Fruit fly (Drosophila melanogaster) whole organism, wandering third instar larva: Measurements from ENCODE around the gene Cpr72Eb.

Source experiments
- Abd-B ChIP-seq: fragments of >200 bp; optimal IDR thresholded peaks from 2 replicates; lab custom pipeline; 2017; ENCODE audit warnings: missing biosample characterization, missing genetic modification characterization
- CG32264 ChIP-seq: fragments of 200-800 bp; sonication (Bioruptor generic); optimal IDR thresholded peaks from 2 replicates; lab custom pipeline; 2016; ENCODE audit warnings: missing biosample characterization, missing genetic modification characterization
- CG9705 ChIP-seq: fragments of 200-800 bp; sonication (Bioruptor generic); optimal IDR thresholded peaks from 2 replicates; lab custom pipeline; 2018; ENCODE audit warnings: missing biosample characterization, mild to moderate bottlenecking, missing genetic modification characterization
- CrebA ChIP-seq: fragments of 200-800 bp; sonication (Bioruptor generic); optimal IDR thresholded peaks from 2 replicates; lab custom pipeline; 2016; ENCODE audit warnings: missing biosample characterization, mild to moderate bottlenecking, missing genetic modification characterization, borderline replicate concordance
- Dfd ChIP-seq: fragments of >200 bp; optimal IDR thresholded peaks from 2 replicates; lab custom pipeline; 2017; ENCODE audit warnings: missing biosample characterization, missing genetic modification characterization
- Dif ChIP-seq: fragments of 200-275, 200-300 bp; sonication (Bioruptor generic); optimal IDR thresholded peaks from 2 replicates; lab custom pipeline; 2018; ENCODE audit warnings: missing biosample characterization, missing genetic modification characterization; ENCODE audit not compliant: partially characterized antibody
- HLH106 ChIP-seq: fragments of 200-800 bp; optimal IDR thresholded peaks from 3 replicates; lab custom pipeline; 2019; ENCODE audit warnings: missing biosample characterization, mild to moderate bottlenecking, missing genetic modification characterization, moderate library complexity
- Hnf4 ChIP-seq: fragments of 200-800 bp; sonication (Bioruptor generic); optimal IDR thresholded peaks from 2 replicates; lab custom pipeline; 2016; ENCODE audit warnings: missing biosample characterization, mild to moderate bottlenecking, missing genetic modification characterization
- Hr78 ChIP-seq: fragments of >200 bp; optimal IDR thresholded peaks from 2 replicates; lab custom pipeline; 2017; ENCODE audit warnings: missing biosample characterization, missing genetic modification characterization
- Hr83 ChIP-seq: fragments of 200-300 bp; sonication (Bioruptor generic); optimal IDR thresholded peaks from 2 replicates; lab custom pipeline; 2016; ENCODE audit warnings: missing biosample characterization, mild to moderate bottlenecking, missing genetic modification characterization, moderate library complexity; ENCODE audit not compliant: poor library complexity, severe bottlenecking
- Jra ChIP-seq: sonication (Bioruptor generic); optimal IDR thresholded peaks from 2 replicates; lab custom pipeline; 2016; ENCODE audit warnings: missing biosample characterization, missing genetic modification characterization
- Mio ChIP-seq: sonication (Bioruptor generic); optimal IDR thresholded peaks from 2 replicates; lab custom pipeline; 2016; ENCODE audit warnings: missing biosample characterization, missing genetic modification characterization
- Myc ChIP-seq: fragments of >200 bp; optimal IDR thresholded peaks from 2 replicates; lab custom pipeline; 2017
- OdsH ChIP-seq: fragments of 200-800 bp; sonication (Bioruptor generic); optimal IDR thresholded peaks from 2 replicates; lab custom pipeline; 2016; ENCODE audit warnings: missing biosample characterization, mild to moderate bottlenecking, missing genetic modification characterization
- Rel ChIP-seq, 2 experiments: fragments of 200-800 bp; sonication (Bioruptor generic) in 1 of 2; optimal IDR thresholded peaks; 2 replicates in 1 of 2; 3 replicates in 1 of 2; lab custom pipeline; 2016 to 2019; ENCODE audit warnings: mild to moderate bottlenecking in 2 of 2, missing biosample characterization in 2 of 2, missing genetic modification characterization in 2 of 2, moderate library complexity in 1 of 2
- Sp1 ChIP-seq: fragments of 200-800 bp; sonication (Bioruptor generic); optimal IDR thresholded peaks from 3 replicates; lab custom pipeline; 2019; ENCODE audit warnings: missing biosample characterization, mild to moderate bottlenecking, missing genetic modification characterization, moderate library complexity
- Vsx2 ChIP-seq: fragments of 200-300, 225-300 bp; sonication (Bioruptor generic); optimal IDR thresholded peaks from 2 replicates; lab custom pipeline; 2018; ENCODE audit warnings: missing biosample characterization, missing genetic modification characterization; ENCODE audit not compliant: partially characterized antibody
- br ChIP-seq: fragments of 200-800 bp; sonication (Bioruptor generic); optimal IDR thresholded peaks from 2 replicates; lab custom pipeline; 2016; ENCODE audit warnings: missing biosample characterization, missing genetic modification characterization
- brk ChIP-seq: fragments of 200-800 bp; sonication (Bioruptor generic); optimal IDR thresholded peaks from 2 replicates; lab custom pipeline; 2016; ENCODE audit warnings: missing biosample characterization, mild to moderate bottlenecking, missing genetic modification characterization
- dl ChIP-seq, 2 experiments: fragments of 175-275, 200-275 bp in 1 of 2; fragments of 200-275 bp in 1 of 2; sonication (Bioruptor generic); optimal IDR thresholded peaks; lab custom pipeline; 2018; ENCODE audit warnings: mild to moderate bottlenecking in 2 of 2, missing biosample characterization in 2 of 2, missing genetic modification characterization in 2 of 2, moderate library complexity in 2 of 2; ENCODE audit not compliant: partially characterized antibody in 2 of 2, insufficient read depth in 1 of 2
- dsf ChIP-seq: sonication (Bioruptor generic); optimal IDR thresholded peaks from 2 replicates; lab custom pipeline; 2016; ENCODE audit warnings: missing biosample characterization, missing genetic modification characterization, borderline replicate concordance
- fru ChIP-seq: fragments of 200-800 bp; sonication (Bioruptor generic); optimal IDR thresholded peaks from 3 replicates; lab custom pipeline; 2016; ENCODE audit warnings: missing biosample characterization, mild to moderate bottlenecking, missing genetic modification characterization
- h ChIP-seq: fragments of 200-800 bp; sonication (Bioruptor generic); optimal IDR thresholded peaks from 3 replicates; lab custom pipeline; 2016; ENCODE audit warnings: missing biosample characterization, mild to moderate bottlenecking, missing genetic modification characterization
- jim ChIP-seq: fragments of 175-275, 200-325 bp; sonication (Bioruptor generic); optimal IDR thresholded peaks from 2 replicates; lab custom pipeline; 2016; ENCODE audit warnings: missing biosample characterization, mild to moderate bottlenecking, missing genetic modification characterization
- lola ChIP-seq: fragments of >200 bp; optimal IDR thresholded peaks from 2 replicates; lab custom pipeline; 2017; ENCODE audit warnings: missing biosample characterization, missing genetic modification characterization
- pan ChIP-seq: fragments of >200 bp; optimal IDR thresholded peaks from 2 replicates; lab custom pipeline; 2017
- psq ChIP-seq: fragments of 200-800 bp; sonication (Bioruptor generic); optimal IDR thresholded peaks from 3 replicates; lab custom pipeline; 2017; ENCODE audit warnings: missing biosample characterization, mild to moderate bottlenecking, missing genetic modification characterization, moderate library complexity
- rgr ChIP-seq: fragments of 200-800 bp; sonication (Bioruptor generic); optimal IDR thresholded peaks from 3 replicates; lab custom pipeline; 2016; ENCODE audit warnings: missing biosample characterization, mild to moderate bottlenecking, missing genetic modification characterization
- usp ChIP-seq: fragments of >200 bp; optimal IDR thresholded peaks from 2 replicates; lab custom pipeline; 2017; ENCODE audit warnings: missing biosample characterization, missing genetic modification characterization
- woc ChIP-seq: sonication (Bioruptor generic); optimal IDR thresholded peaks from 2 replicates; lab custom pipeline; 2016; ENCODE audit warnings: missing biosample characterization, mild to moderate bottlenecking, missing genetic modification characterization

The Cpr72Eb gene

DNA sequence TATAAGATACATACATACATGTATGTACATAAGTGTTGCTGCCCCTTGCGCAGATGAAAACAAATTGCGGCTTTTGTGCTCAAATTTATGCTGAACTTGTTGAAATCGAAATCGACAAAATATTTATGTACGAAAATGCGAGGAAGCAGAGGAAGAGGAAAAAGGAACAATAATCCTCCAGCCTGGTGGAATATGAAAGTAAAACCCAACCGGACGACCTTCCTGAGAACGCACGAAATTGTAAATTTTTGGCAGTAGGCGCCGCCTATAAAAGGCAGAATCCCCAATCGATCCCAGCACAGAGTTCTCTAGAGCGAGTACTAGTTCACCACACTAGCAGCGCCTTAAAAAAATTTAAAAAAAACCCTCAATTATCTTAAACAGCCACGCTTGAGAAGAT lies at the start of gene Cpr72Eb:
Gene Cpr72Eb, plus strand, starts transcription at position 301 of the 400 bp plus-strand sequence.
- TF ChIP-seq Jra (GFP tag; lab: Kevin White, UChicago) (no peak), Hr78 (GFP tag; lab: Kevin White, UChicago) (no peak), usp (GFP tag; lab: Kevin White, UChicago) (no peak), dsf (no peak), CG32264 (GFP tag; lab: Kevin White, UChicago) (no peak), HLH106 (no peak), fru (GFP tag; lab: Kevin White, UChicago) (no peak)

DNA sequence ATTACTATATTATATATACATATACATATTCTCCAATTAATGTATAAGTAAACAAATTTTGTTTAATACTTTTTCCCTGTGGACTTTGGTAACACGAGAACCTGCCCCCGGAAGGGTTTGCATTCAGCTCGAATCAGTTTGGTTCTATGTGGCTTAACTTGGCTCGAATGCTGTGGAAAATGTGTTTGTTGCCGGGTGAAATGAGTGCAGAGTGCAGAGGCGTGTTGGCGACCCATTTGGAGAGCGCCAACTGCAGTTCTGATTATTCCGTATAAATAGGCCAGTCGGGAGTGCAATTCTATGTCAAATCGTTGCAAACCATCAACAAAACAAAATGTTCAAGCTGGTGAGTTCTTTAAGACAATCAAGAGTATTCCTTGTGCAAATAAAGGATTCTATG lies 47.0 kb upstream of the Cpr72Eb start, which contains the start of gene Nplp3:
Gene Nplp3, plus strand, starts transcription at position 301 of the 400 bp plus-strand sequence.
- no peak for TF ChIP-seq woc (GFP tag; lab: Kevin White, UChicago)
- no peak for TF ChIP-seq Jra (GFP tag; lab: Kevin White, UChicago)
- no peak for TF ChIP-seq Vsx2 (GFP tag; lab: Kevin White, UChicago)
- no peak for TF ChIP-seq CrebA (GFP tag; lab: Kevin White, UChicago)
- no peak for TF ChIP-seq Hnf4 (GFP tag; lab: Kevin White, UChicago)
- TF ChIP-seq Myc (lab: Kevin White, UChicago): no peak
- TF ChIP-seq, all 38 proteins: peak for 0

DNA sequence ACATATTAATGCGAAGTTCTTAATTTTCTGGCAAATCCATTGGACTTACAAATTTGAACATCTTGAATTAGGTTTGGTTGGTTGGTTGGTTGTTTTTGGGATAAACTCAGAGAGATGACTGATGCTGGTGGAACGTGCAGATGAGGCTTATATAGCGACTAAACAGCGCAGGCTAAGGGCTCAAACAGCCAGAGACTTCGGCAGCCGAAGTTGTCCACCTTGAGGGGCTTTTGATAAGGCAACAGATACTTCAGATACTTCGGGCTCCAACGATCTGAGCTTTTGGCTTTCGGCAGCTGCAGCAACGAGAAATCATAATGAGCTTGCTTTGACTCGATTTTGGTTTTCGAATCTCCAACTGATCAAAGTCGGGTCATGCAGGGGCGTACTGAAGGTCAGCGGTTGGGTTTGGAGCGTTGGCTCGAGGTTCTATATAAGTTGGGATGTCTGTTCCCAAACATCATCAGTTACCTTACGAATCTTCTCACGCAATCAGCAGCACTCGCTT lies 45.2 kb upstream of the Cpr72Eb start, which contains the start of the genes CG13041 and CG13060:
Gene CG13041, minus strand, starts transcription at position 128 of the 508 bp plus-strand sequence.
Gene CG13060, plus strand, starts transcription at position 458 of the 508 bp plus-strand sequence.
- TF ChIP-seq CG32264 (GFP tag; lab: Kevin White, UChicago) (no peak), Abd-B (GFP tag; lab: Kevin White, UChicago) (no peak), rgr (GFP tag; lab: Kevin White, UChicago) (no peak), Hr78 (GFP tag; lab: Kevin White, UChicago) (no peak), jim (GFP tag; lab: Kevin White, UChicago) (no peak), Sp1 (GFP tag; lab: Kevin White, UChicago) (no peak), OdsH (GFP tag; lab: Kevin White, UChicago) (no peak), Dfd (GFP tag; lab: Kevin White, UChicago) (no peak), brk (GFP tag; lab: Kevin White, UChicago) (no peak), CG9705 (GFP tag; lab: Kevin White, UChicago) (no peak), pan (lab: Kevin White, UChicago) (no peak), Dif (GFP tag; lab: Kevin White, UChicago) (no peak), psq (GFP tag; lab: Kevin White, UChicago) (no peak), Myc (lab: Kevin White, UChicago) (no peak), Mio (GFP tag; lab: Kevin White, UChicago) (no peak), fru (GFP tag; lab: Kevin White, UChicago) (no peak), lola (GFP tag; lab: Kevin White, UChicago) (no peak), Rel (GFP tag; optimal IDR thresholded peaks at IDR 0.05; lab: Kevin White, UChicago) (no peak), Rel (tag; optimal IDR thresholded peaks at IDR 0.05; lab: Kevin White, UChicago) (no peak), h (GFP tag; lab: Kevin White, UChicago) (no peak)

DNA sequence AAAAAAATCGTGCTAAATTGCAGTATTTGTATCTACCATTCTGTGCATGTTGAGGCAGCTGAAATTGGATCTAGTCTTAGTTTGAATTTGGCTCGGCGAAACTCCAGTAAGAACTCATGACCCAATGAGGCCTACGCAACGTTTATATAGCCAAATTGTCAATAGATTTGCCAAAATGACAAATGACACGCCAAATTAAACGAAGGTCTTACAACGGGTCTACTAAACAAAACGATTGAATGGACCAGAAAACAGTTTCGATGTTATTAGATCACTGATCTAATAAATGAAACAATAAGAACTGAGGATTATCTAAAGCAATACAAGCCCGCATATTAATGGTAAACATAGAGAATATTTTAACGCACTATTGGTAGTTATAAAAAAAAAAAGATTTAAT lies 43.5 kb upstream of the Cpr72Eb start, which contains the start of gene CG42718:
Gene CG42718, minus strand, starts transcription at position 101 of the 400 bp plus-strand sequence.
- TF ChIP-seq dsf (no peak), Hr83 (GFP tag; lab: Kevin White, UChicago) (no peak), br (GFP tag; lab: Kevin White, UChicago) (no peak), brk (GFP tag; lab: Kevin White, UChicago) (no peak), Sp1 (GFP tag; lab: Kevin White, UChicago) (no peak), Mio (GFP tag; lab: Kevin White, UChicago) (no peak), dl (GFP tag; optimal IDR thresholded peaks at IDR 0.05; lab: Kevin White, UChicago; ENCODE audit: insufficient read depth in 1 of 2, partially characterized antibody in 2 of 2) (no peak), psq (GFP tag; lab: Kevin White, UChicago) (no peak), Vsx2 (GFP tag; lab: Kevin White, UChicago) (no peak)
